Fruit fly (Drosophila melanogaster) whole organism, embryonic: Measurements from ENCODE around the gene Mal-B2.

Experiments used
- ATbp ChIP-seq: fragments of 200-800 bp; sonication (Bioruptor generic); optimal IDR thresholded peaks from 2 replicates; lab custom pipeline; 2017; ENCODE audit warnings: missing biosample characterization, mild to moderate bottlenecking, missing genetic modification characterization, missing genetic modification reagents
- Awh ChIP-seq: fragments of 200-800 bp; sonication (Bioruptor generic); IDR thresholded peaks from 2 replicates; pipeline ENCODE4, ENCODE4 v1.3.6; 2022; ENCODE audit warnings: missing biosample characterization, missing genetic modification characterization
- BEAF-32 ChIP-seq: fragments of 200-800 bp; sonication (Bioruptor generic); optimal IDR thresholded peaks from 3 replicates; lab custom pipeline; 2017; ENCODE audit warnings: missing biosample characterization, missing genetic modification characterization, mild to moderate bottlenecking, moderate library complexity, missing genetic modification reagents
- Blimp-1 ChIP-seq: fragments of 200-800 bp; sonication (Bioruptor generic); optimal IDR thresholded peaks from 3 replicates; lab custom pipeline; 2018; ENCODE audit warnings: missing biosample characterization, missing genetic modification characterization, mild to moderate bottlenecking, moderate library complexity, missing genetic modification reagents
- CG10431 ChIP-seq: fragments of 200-800 bp; sonication (Bioruptor generic); optimal IDR thresholded peaks from 3 replicates; lab custom pipeline; 2018; ENCODE audit warnings: missing biosample characterization, mild to moderate bottlenecking, missing genetic modification characterization
- CG11398 ChIP-seq: fragments of 200-800 bp; sonication (Bioruptor generic); optimal IDR thresholded peaks from 2 replicates; lab custom pipeline; 2016; ENCODE audit warnings: missing biosample characterization, missing genetic modification characterization
- CG11560 ChIP-seq: fragments of 200-800 bp; sonication (Bioruptor generic); IDR thresholded peaks from 3 replicates; pipeline ENCODE4 v1.3.6; 2022; ENCODE audit warnings: missing biosample characterization, missing genetic modification characterization
- CG13296 ChIP-seq: fragments of 200-800 bp; sonication (Bioruptor generic); optimal IDR thresholded peaks from 3 replicates; lab custom pipeline; 2018; ENCODE audit warnings: missing biosample characterization, mild to moderate bottlenecking, missing genetic modification characterization
- CG14014 ChIP-seq: fragments of 200-800 bp; sonication (Bioruptor generic); IDR thresholded peaks from 2 replicates; pipeline ENCODE4 v1.3.6; 2022; ENCODE audit warnings: missing biosample characterization, missing genetic modification characterization
- CG14860 ChIP-seq: fragments of 200-800 bp; sonication (Bioruptor generic); IDR thresholded peaks from 3 replicates; pipeline ENCODE4 v1.3.6; 2022; ENCODE audit warnings: missing biosample characterization, missing genetic modification characterization; ENCODE audit not compliant: partially characterized antibody
- CG15073 ChIP-seq: fragments of 200-800 bp; sonication (Bioruptor generic); optimal IDR thresholded peaks from 2 replicates; lab custom pipeline; 2016; ENCODE audit warnings: missing biosample characterization, missing genetic modification characterization
- CG16813 ChIP-seq: fragments of 200-800 bp; sonication (Bioruptor generic); IDR thresholded peaks from 3 replicates; pipeline ENCODE4 v1.3.6; 2022; ENCODE audit warnings: missing biosample characterization, missing genetic modification characterization; ENCODE audit not compliant: partially characterized antibody
- CG18476 ChIP-seq: fragments of 200-800 bp; sonication (Bioruptor generic); optimal IDR thresholded peaks from 2 replicates; lab custom pipeline; 2016; ENCODE audit warnings: missing biosample characterization, mild to moderate bottlenecking, missing genetic modification characterization
- CG2116 ChIP-seq: fragments of 200-800 bp; sonication (Bioruptor generic); optimal IDR thresholded peaks from 3 replicates; lab custom pipeline; 2018; ENCODE audit warnings: missing biosample characterization, mild to moderate bottlenecking, missing genetic modification characterization
- CG2202 ChIP-seq: fragments of 200-800 bp; sonication (Bioruptor generic); optimal IDR thresholded peaks from 2 replicates; lab custom pipeline; 2018; ENCODE audit warnings: missing biosample characterization, mild to moderate bottlenecking, missing genetic modification characterization
- CG30431 ChIP-seq: fragments of 200-800 bp; sonication (Bioruptor generic); optimal IDR thresholded peaks from 2 replicates; lab custom pipeline; 2017; ENCODE audit warnings: missing biosample characterization, missing genetic modification characterization
- CG4424 ChIP-seq: fragments of 200-800 bp; sonication (Bioruptor generic); optimal IDR thresholded peaks from 3 replicates; lab custom pipeline; 2016; ENCODE audit warnings: missing biosample characterization, missing genetic modification characterization
- CG4730 ChIP-seq: fragments of 200-800 bp; sonication (Bioruptor generic); IDR thresholded peaks from 2 replicates; pipeline ENCODE4 v1.3.6; 2022; ENCODE audit warnings: missing biosample characterization, missing genetic modification characterization
- CG5245 ChIP-seq: fragments of 200-800 bp; sonication (Bioruptor generic); optimal IDR thresholded peaks from 3 replicates; lab custom pipeline; 2016; ENCODE audit warnings: missing biosample characterization, missing genetic modification characterization
- CG6175 ChIP-seq: fragments of 200-800 bp; sonication (Bioruptor generic); IDR thresholded peaks from 3 replicates; pipeline ENCODE4 v1.3.6; 2022; ENCODE audit warnings: missing biosample characterization, missing genetic modification characterization
- CG9817 ChIP-seq: fragments of 200-800 bp; sonication (Bioruptor generic); optimal IDR thresholded peaks from 2 replicates; lab custom pipeline; 2018; ENCODE audit warnings: missing biosample characterization, mild to moderate bottlenecking, missing genetic modification characterization, moderate library complexity
- CHES-1-like ChIP-seq: fragments of 200-800 bp; sonication (Bioruptor generic); optimal IDR thresholded peaks from 2 replicates; lab custom pipeline; 2016; ENCODE audit warnings: missing biosample characterization, missing genetic modification characterization
- CoRest ChIP-seq: fragments of 200-800 bp; sonication (Bioruptor generic); optimal IDR thresholded peaks from 3 replicates; lab custom pipeline; 2018; ENCODE audit warnings: missing biosample characterization, mild to moderate bottlenecking, missing genetic modification characterization, moderate library complexity
- CrebB ChIP-seq: fragments of 200-800 bp; sonication (Bioruptor generic); optimal IDR thresholded peaks from 3 replicates; lab custom pipeline; 2018; ENCODE audit warnings: missing biosample characterization, mild to moderate bottlenecking, missing genetic modification characterization
- Dip2 ChIP-seq: fragments of 200-800 bp; sonication (Bioruptor generic); IDR thresholded peaks from 2 replicates; pipeline ENCODE4 v1.3.6; 2022; ENCODE audit warnings: missing biosample characterization, missing genetic modification characterization
- Dp ChIP-seq: fragments of 200-800 bp; sonication (Bioruptor generic); optimal IDR thresholded peaks from 2 replicates; lab custom pipeline; 2018; ENCODE audit warnings: missing biosample characterization, mild to moderate bottlenecking, missing genetic modification characterization, moderate library complexity
- Lpt ChIP-seq: fragments of >200 bp; optimal IDR thresholded peaks from 2 replicates; lab custom pipeline; 2018; ENCODE audit warnings: missing biosample characterization, missing genetic modification characterization
- MBD-R2 ChIP-seq: fragments of 200-800 bp; sonication (Bioruptor generic); IDR thresholded peaks from 2 replicates; pipeline ENCODE4 v1.3.6; 2022; ENCODE audit warnings: missing biosample characterization, missing genetic modification characterization
- NC2β ChIP-seq: fragments of 200-800 bp; sonication (Bioruptor generic); optimal IDR thresholded peaks from 2 replicates; lab custom pipeline; 2016; ENCODE audit warnings: missing biosample characterization, missing genetic modification characterization
- NK7.1 ChIP-seq: fragments of 200-800 bp; sonication (Bioruptor generic); optimal IDR thresholded peaks from 3 replicates; lab custom pipeline; 2016; ENCODE audit warnings: missing biosample characterization, missing genetic modification characterization
- Ptx1 ChIP-seq: fragments of 200-800 bp; sonication (Bioruptor generic); IDR thresholded peaks from 2 replicates; pipeline ENCODE4 v1.3.6; 2022; ENCODE audit warnings: missing biosample characterization, missing genetic modification characterization
- Spps ChIP-seq: fragments of 200-800 bp; sonication (Bioruptor generic); optimal IDR thresholded peaks from 2 replicates; lab custom pipeline; 2018; ENCODE audit warnings: missing biosample characterization, mild to moderate bottlenecking, missing genetic modification characterization
- btn ChIP-seq: fragments of 200-800 bp; sonication (Bioruptor generic); optimal IDR thresholded peaks from 2 replicates; lab custom pipeline; 2016; ENCODE audit warnings: missing biosample characterization, missing genetic modification characterization
- crp ChIP-seq, 2 experiments: fragments of 200-800 bp; sonication (Bioruptor generic); optimal IDR thresholded peaks; 2 replicates in 1 of 2; 3 replicates in 1 of 2; lab custom pipeline; 2017; ENCODE audit warnings: missing biosample characterization in 2 of 2, missing genetic modification characterization in 2 of 2, mild to moderate bottlenecking in 1 of 2, moderate library complexity in 1 of 2
- disco-r ChIP-seq: fragments of 200-800 bp; sonication (Bioruptor generic); optimal IDR thresholded peaks from 2 replicates; lab custom pipeline; 2016; ENCODE audit warnings: missing biosample characterization, missing genetic modification characterization
- esg ChIP-seq: fragments of 200-800 bp; sonication (Bioruptor generic); conservative IDR thresholded peaks from 2 replicates; pipeline ENCODE4 v1.3.6; 2022; ENCODE audit warnings: missing biosample characterization, missing genetic modification characterization
- fd102C ChIP-seq: fragments of 200-800 bp; sonication (Bioruptor generic); optimal IDR thresholded peaks from 2 replicates; lab custom pipeline; 2018; ENCODE audit warnings: missing biosample characterization, mild to moderate bottlenecking, missing genetic modification characterization, moderate library complexity
- ham ChIP-seq: fragments of 200-800 bp; sonication (Bioruptor generic); IDR thresholded peaks from 2 replicates; pipeline ENCODE4 v1.3.6; 2022; ENCODE audit warnings: missing biosample characterization, missing genetic modification characterization
- kah ChIP-seq: fragments of 200-800 bp; sonication (Bioruptor generic); optimal IDR thresholded peaks from 2 replicates; lab custom pipeline; 2018; ENCODE audit warnings: missing biosample characterization, mild to moderate bottlenecking, missing genetic modification characterization
- lilli ChIP-seq: fragments of 200-800 bp; sonication (Bioruptor generic); optimal IDR thresholded peaks from 3 replicates; lab custom pipeline; 2016; ENCODE audit warnings: missing biosample characterization, missing genetic modification characterization
- mam ChIP-seq: fragments of 200-800 bp; sonication (Bioruptor generic); optimal IDR thresholded peaks from 3 replicates; lab custom pipeline; 2016; ENCODE audit warnings: missing biosample characterization, missing genetic modification characterization
- nerfin-2 ChIP-seq: fragments of 200-800 bp; sonication (Bioruptor generic); IDR thresholded peaks from 2 replicates; pipeline ENCODE4 v1.3.6; 2022; ENCODE audit warnings: missing biosample characterization, missing genetic modification characterization; ENCODE audit not compliant: partially characterized antibody
- odd ChIP-seq: fragments of 200-800 bp; sonication (Bioruptor generic); optimal IDR thresholded peaks from 2 replicates; lab custom pipeline; 2017; ENCODE audit warnings: missing biosample characterization, mild to moderate bottlenecking, missing genetic modification characterization
- pan ChIP-seq, 4 experiments: fragments of >200 bp in 3 of 4; fragments of 200-800 bp in 1 of 4; sonication (Bioruptor generic) in 1 of 4; optimal IDR thresholded peaks in 3 of 4; IDR thresholded peaks in 1 of 4; 2 replicates each; pipeline versions ENCODE4 v1.3.6 to Lab custom; 2017 to 2022; ENCODE audit warnings: missing biosample characterization in 2 of 4, missing genetic modification characterization in 2 of 4, mixed read lengths in 1 of 4
- prd ChIP-seq, 3 experiments: fragments of >200 bp in 2 of 3; fragments of 200-800 bp in 1 of 3; sonication (Bioruptor generic) in 1 of 3; optimal IDR thresholded peaks in 2 of 3; IDR thresholded peaks in 1 of 3; 2 replicates in 2 of 3; 3 replicates in 1 of 3; pipeline versions ENCODE4 v1.3.6 to Lab custom; 2017 to 2022; ENCODE audit warnings: missing biosample characterization in 1 of 3, missing genetic modification characterization in 1 of 3
- salm ChIP-seq: fragments of 200-800 bp; sonication (Bioruptor generic); optimal IDR thresholded peaks from 2 replicates; lab custom pipeline; 2018; ENCODE audit warnings: missing biosample characterization, mild to moderate bottlenecking, missing genetic modification characterization
- scrt ChIP-seq: fragments of 200-800 bp; sonication (Bioruptor generic); optimal IDR thresholded peaks from 2 replicates; lab custom pipeline; 2018; ENCODE audit warnings: missing biosample characterization, mild to moderate bottlenecking, missing genetic modification characterization, moderate library complexity
- stc ChIP-seq: fragments of 200-800 bp; sonication (Bioruptor generic); IDR thresholded peaks from 2 replicates; pipeline ENCODE4 v1.3.6; 2022; ENCODE audit warnings: missing biosample characterization, missing genetic modification characterization
- wek ChIP-seq: fragments of 200-800 bp; sonication (Bioruptor generic); optimal IDR thresholded peaks from 3 replicates; lab custom pipeline; 2018; ENCODE audit warnings: missing biosample characterization, mild to moderate bottlenecking, missing genetic modification characterization, moderate library complexity

The Mal-B2 gene

DNA sequence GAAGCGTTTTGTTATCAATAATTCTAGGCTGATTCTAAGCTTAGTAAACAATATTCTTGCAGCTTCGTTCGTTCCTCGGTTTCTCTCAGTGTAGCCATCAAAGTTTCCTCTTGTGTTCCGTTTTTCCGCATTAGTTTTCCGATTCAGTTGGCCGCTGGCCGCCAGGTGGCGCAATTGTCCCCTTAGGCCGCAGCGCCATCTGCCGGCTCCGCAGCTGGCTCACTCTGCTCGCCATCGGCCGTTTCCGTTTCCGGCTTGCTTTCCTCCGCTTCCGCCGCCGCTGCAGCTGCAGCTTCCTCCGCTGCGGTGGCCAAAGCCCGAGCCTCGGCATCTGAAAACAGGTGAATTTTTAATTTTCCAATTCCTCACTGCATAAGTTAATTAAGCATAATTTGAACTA is 33.4 kb upstream of the Mal-B2 start (continued):
- TF ChIP-seq fd102C (peak; percentile 98), CG11398 (GFP tag; lab: Kevin White, UChicago) (peak; percentile 94), BEAF-32 (GFP tag; lab: Kevin White, UChicago) (peak; percentile 18), NC2β (peak; percentile 98), NK7.1 (GFP tag; lab: Kevin White, UChicago) (peak; percentile 94), Spps (tag; lab: Kevin White, UChicago) (peak; percentile 75), CrebB (peak; percentile 89), disco-r (peak; percentile 94), CG13296 (GFP tag; lab: Kevin White, UChicago) (peak; percentile 93), CG14860 (GFP tag; lab: Robert Waterston, UW) (no peak), Awh (GFP tag; lab: Robert Waterston, UW) (peak; percentile 96), CG9817 (tag; lab: Kevin White, UChicago) (peak; percentile 86), CG10431 (GFP tag; lab: Kevin White, UChicago) (peak; percentile 98), Ptx1 (GFP tag; lab: Robert Waterston, UW) (peak; percentile 77), CG2202 (tag; lab: Kevin White, UChicago) (peak; percentile 97), wek (GFP tag; lab: Kevin White, UChicago) (peak; percentile 95), nerfin-2 (GFP tag; lab: Robert Waterston, UW) (no peak), scrt (GFP tag; lab: Kevin White, UChicago) (peak; percentile 90), stc (GFP tag; lab: Robert Waterston, UW) (peak; percentile 88), lilli (GFP tag; lab: Kevin White, UChicago) (peak; percentile 75), CG15073 (GFP tag; lab: Kevin White, UChicago) (peak; percentile 74), CoRest (peak; percentile 80), ham (GFP tag; lab: Robert Waterston, UW) (peak; percentile 58; the same call in 1 of the 2 replicates), CG4424 (GFP tag; lab: Kevin White, UChicago) (peak; percentile 98), crp (GFP tag; optimal IDR thresholded peaks at IDR 0.05; lab: Kevin White, UChicago) (peak in 1 of 2 experiments; percentile 27), MBD-R2 (GFP tag; lab: Robert Waterston, UW) (peak; percentile 57; the same call in 1 of the 2 replicates), CG18476 (GFP tag; lab: Kevin White, UChicago) (peak; percentile 84), kah (GFP tag; lab: Kevin White, UChicago) (peak; percentile 93), CG5245 (GFP tag; lab: Kevin White, UChicago) (peak; percentile 97), CHES-1-like (GFP tag; lab: Kevin White, UChicago) (peak; percentile 91), CG2116 (GFP tag; lab: Kevin White, UChicago) (peak; percentile 90), Dip2 (GFP tag; lab: Robert Waterston, UW) (no peak), pan (optimal IDR thresholded peaks at IDR 0.05; lab: Kevin White, UChicago) (no peak), pan (GFP tag; optimal IDR thresholded peaks at IDR 0.05 in 1 of 2, IDR thresholded peaks at IDR 0.05 in 1 of 2) (peak in 1 of 2 experiments; percentile 89), CG11560 (tag; lab: Robert Waterston, UW) (no peak; the same call in 1 of the 3 replicates), Lpt (GFP tag; lab: Kevin White, UChicago) (no peak), Blimp-1 (peak; percentile 84), CG16813 (peak; percentile 50; the same call in 2 of the 3 replicates), Dp (GFP tag; lab: Kevin White, UChicago) (peak; percentile 1), CG14014 (GFP tag; lab: Robert Waterston, UW) (peak; percentile 83), CG30431 (peak; percentile 98), mam (GFP tag; lab: Kevin White, UChicago) (peak; percentile 79), ATbp (GFP tag; lab: Kevin White, UChicago) (peak; percentile 98), salm (tag; lab: Kevin White, UChicago) (peak; percentile 75), esg (GFP tag; lab: Robert Waterston, UW) (peak; percentile 42), btn (GFP tag; lab: Kevin White, UChicago) (peak; percentile 97), CG4730 (GFP tag; lab: Robert Waterston, UW) (peak; percentile 85), CG6175 (GFP tag; lab: Robert Waterston, UW) (peak; percentile 78), odd (GFP tag; lab: Kevin White, UChicago) (peak; percentile 98), prd (optimal IDR thresholded peaks at IDR 0.05; lab: Kevin White, UChicago) (no peak), prd (GFP tag; IDR thresholded peaks at IDR 0.05; lab: Robert Waterston, UW) (peak; percentile 89)
